Worm (Caenorhabditis elegans): ENCODE measurements around the gene Y54G2A.18.

- no peak for TF ChIP-seq ceh-24 (tag; optimal IDR thresholded peaks at IDR 0.05)
- TF ChIP-seq F13H6.1 (tag; optimal IDR thresholded peaks at IDR 0.05), result no peak
- TF ChIP-seq nhr-11 (tag; optimal IDR thresholded peaks at IDR 0.05), result no peak
- no peak for TF ChIP-seq rnt-1 (tag; optimal IDR thresholded peaks at IDR 0.05)
- TF ChIP-seq pqm-1 (tag; optimal IDR thresholded peaks at IDR 0.05), result no peak
- no peak for TF ChIP-seq pha-4 (tag; optimal IDR thresholded peaks at IDR 0.05)
- TF ChIP-seq hlh-15 (tag; optimal IDR thresholded peaks at IDR 0.05), result no peak
- TF ChIP-seq ceh-6 (GFP tag; optimal IDR thresholded peaks at IDR 0.05), result no peak
- no peak for TF ChIP-seq ceh-22 (tag; optimal IDR thresholded peaks at IDR 0.05)
- no peak for TF ChIP-seq ama-1 (optimal IDR thresholded peaks at IDR 0.05)
- no peak for TF ChIP-seq ceh-19 (GFP tag; optimal IDR thresholded peaks at IDR 0.05)
Observed at ce11 chrIV:2935194-2935593, 42.9 kb upstream of the Y54G2A.18 start.

Data from whole organism, late embryonic.